Worm (Caenorhabditis elegans): ENCODE results near the gene nhr-223.
A peak's percentile ranks its signal among the peaks of the same experiment; 100 is the strongest.

The nhr-223 gene

ce11 chrV:15766122-15766594, 30.0 kb upstream of the nhr-223 start, which contains the start of the genes haf-3 and F57A10.2 (continued):
- peak; percentile 81 to 97 (median 92) for TF ChIP-seq lin-35 (GFP tag; optimal IDR thresholded peaks at IDR 0.05)
- TF ChIP-seq lir-1 (GFP tag; conservative IDR thresholded peaks at IDR 0.05) = peak; percentile 65; the same call in 1 of the 2 replicates
- TF ChIP-seq F55B11.4 (tag; optimal IDR thresholded peaks at IDR 0.05; ENCODE audit: borderline replicate concordance, insufficient read depth) = no peak
- no peak for TF ChIP-seq B0035.1 (tag; optimal IDR thresholded peaks at IDR 0.05)
- no peak for TF ChIP-seq egrh-3 (GFP tag; IDR thresholded peaks at IDR 0.05)
- no peak for TF ChIP-seq ztf-28 (GFP tag; IDR thresholded peaks at IDR 0.05)
- no peak for TF ChIP-seq mxl-1 (tag; optimal IDR thresholded peaks at IDR 0.05)
- peak; percentile 81 for TF ChIP-seq K11D2.4 (GFP tag; IDR thresholded peaks at IDR 0.05)
- TF ChIP-seq aptf-3 (GFP tag; IDR thresholded peaks at IDR 0.05) = no peak
- TF ChIP-seq hlh-12 (tag; optimal IDR thresholded peaks at IDR 0.05) = no peak
- TF ChIP-seq ekl-4 (GFP tag; IDR thresholded peaks at IDR 0.05) = peak; percentile 82
- TF ChIP-seq madf-3 (GFP tag; IDR thresholded peaks at IDR 0.05) = peak; percentile 81; the same call in 1 of the 2 replicates
- peak; percentile 86 for TF ChIP-seq F23B12.7 (tag; optimal IDR thresholded peaks at IDR 0.05; ENCODE audit: insufficient read depth)
- TF ChIP-seq egl-44 (GFP tag; IDR thresholded peaks at IDR 0.05) = no peak
- no peak for TF ChIP-seq lag-1 (GFP tag; IDR thresholded peaks at IDR 0.05)
- no peak for TF ChIP-seq ztf-6 (GFP tag; IDR thresholded peaks at IDR 0.05)
- peak; percentile 90 for TF ChIP-seq rcor-1 (GFP tag; IDR thresholded peaks at IDR 0.05)
- TF ChIP-seq F10E7.11 (tag; optimal IDR thresholded peaks at IDR 0.05) = no peak
- TF ChIP-seq hmg-1.2 (GFP tag; IDR thresholded peaks at IDR 0.05) = peak; percentile 57
- TF ChIP-seq ceh-91 (GFP tag; IDR thresholded peaks at IDR 0.05) = peak; percentile 67
- TF ChIP-seq snpc-1.3 (tag; optimal IDR thresholded peaks at IDR 0.05; ENCODE audit: insufficient read depth) = peak; percentile 71
- TF ChIP-seq Y67H2A.10 (GFP tag; conservative IDR thresholded peaks at IDR 0.05) = no peak
- no peak for TF ChIP-seq ztf-22 (GFP tag; optimal IDR thresholded peaks at IDR 0.05)
- no peak for TF ChIP-seq unc-130 (GFP tag; optimal IDR thresholded peaks at IDR 0.05)
- TF ChIP-seq unc-62 (GFP tag; optimal IDR thresholded peaks at IDR 0.05) = no peak
- TF ChIP-seq snpc-1.1 (tag; optimal IDR thresholded peaks at IDR 0.05; ENCODE audit: insufficient read depth) = peak; percentile 46
- TF ChIP-seq T07F8.4 (tag; optimal IDR thresholded peaks at IDR 0.05) = no peak
- TF ChIP-seq madf-8 (GFP tag; conservative IDR thresholded peaks at IDR 0.05) = peak; percentile 62
- peak; percentile 71 for TF ChIP-seq lsl-1 (GFP tag; optimal IDR thresholded peaks at IDR 0.05)
- TF ChIP-seq aptf-2 (GFP tag; conservative IDR thresholded peaks at IDR 0.05) = no peak
- peak; percentile 82 for TF ChIP-seq hsf-1 (GFP tag; IDR thresholded peaks at IDR 0.05)
- peak; percentile 65 for TF ChIP-seq him-1 (tag; optimal IDR thresholded peaks at IDR 0.05)
- peak; percentile 71 for TF ChIP-seq Y56A3A.18 (GFP tag; IDR thresholded peaks at IDR 0.05)
- TF ChIP-seq rpc-1 (optimal IDR thresholded peaks at IDR 0.05) = no peak
- TF ChIP-seq rpc-1 (tag; optimal IDR thresholded peaks at IDR 0.05) = no peak
- TF ChIP-seq ceh-79 (tag; optimal IDR thresholded peaks at IDR 0.05) = no peak
- TF ChIP-seq pha-4 (tag; optimal IDR thresholded peaks at IDR 0.05) = peak; percentile 86
- peak; percentile 72 for TF ChIP-seq tbp1 (GFP tag; optimal IDR thresholded peaks at IDR 0.05)
- peak; percentile 48 for TF ChIP-seq gei-17 (GFP tag; optimal IDR thresholded peaks at IDR 0.05)
- TF ChIP-seq dpff-1 (tag; optimal IDR thresholded peaks at IDR 0.05) = no peak
- TF ChIP-seq F33H1.4 (GFP tag; IDR thresholded peaks at IDR 0.05) = peak; percentile 68
- no peak for TF ChIP-seq ceh-40 (GFP tag; IDR thresholded peaks at IDR 0.05)
- TF ChIP-seq cebp-2 (GFP tag; IDR thresholded peaks at IDR 0.05) = no peak
- no peak for TF ChIP-seq sdz-38 (tag; optimal IDR thresholded peaks at IDR 0.05)
- TF ChIP-seq nfyb-1 (GFP tag; IDR thresholded peaks at IDR 0.05) = peak; percentile 92
- peak; percentile 75; the same call in 1 of the 2 replicates for TF ChIP-seq hmg-20 (GFP tag; IDR thresholded peaks at IDR 0.05)
- TF ChIP-seq hlh-26 (GFP tag; conservative IDR thresholded peaks at IDR 0.05) = no peak
- TF ChIP-seq hrde-1 (tag; optimal IDR thresholded peaks at IDR 0.05; ENCODE audit: borderline replicate concordance) = no peak
- TF ChIP-seq ets-4 (GFP tag; optimal IDR thresholded peaks at IDR 0.05) = no peak
